Worm (Caenorhabditis elegans) whole organism, L4 larva: Measurements from ENCODE around the gene lron-10.
A peak's percentile ranks its signal among the peaks of the same experiment; 100 is the strongest.

Experiments
- F26F4.8 ChIP-seq: fragments of 200-800 bp; sonication (Bioruptor generic); conservative IDR thresholded peaks from 2 replicates; pipeline ENCODE4 v1.3.6; 2022; ENCODE audit warnings: missing genetic modification characterization, missing compliant biosample characterization
- R02D3.7 ChIP-seq: fragments of 150-350 bp; sonication (generic microtip); optimal IDR thresholded peaks from 3 replicates; lab custom pipeline; 2014; ENCODE audit warnings: missing biosample characterization, missing genetic modification characterization
- Y5F2A.4 ChIP-seq: fragments of 200-800 bp; sonication (Bioruptor generic); optimal IDR thresholded peaks from 2 replicates; lab custom pipeline; 2018; ENCODE audit warnings: mild to moderate bottlenecking, missing genetic modification characterization, missing compliant biosample characterization
- ama-1 ChIP-seq: fragments of 150-350 bp; optimal IDR thresholded peaks from 2 replicates; lab custom pipeline; 2014; ENCODE audit warnings: inconsistent platforms, mixed read lengths
- arid-1 ChIP-seq: fragments of 200-800 bp; sonication (Bioruptor generic); conservative IDR thresholded peaks from 2 replicates; pipeline ENCODE4 v1.3.6; 2022; ENCODE audit warnings: missing genetic modification reagents, missing genetic modification characterization, missing compliant biosample characterization
- attf-4 ChIP-seq: sonication (generic microtip); optimal IDR thresholded peaks from 3 replicates; lab custom pipeline; 2017; ENCODE audit warnings: missing biosample characterization, missing genetic modification characterization
- ceh-20 ChIP-seq: fragments of 200-800 bp; sonication (Bioruptor generic); IDR thresholded peaks from 2 replicates; pipeline ENCODE4 v1.3.6; 2022; ENCODE audit warnings: missing genetic modification reagents, missing genetic modification characterization, missing compliant biosample characterization
- ceh-32 ChIP-seq: sonication (generic microtip); optimal IDR thresholded peaks from 2 replicates; lab custom pipeline; 2016; ENCODE audit warnings: mild to moderate bottlenecking, missing genetic modification characterization, missing compliant biosample characterization; ENCODE audit not compliant: poor library complexity
- ceh-44 ChIP-seq: fragments of 200-800 bp; sonication (Bioruptor generic); IDR thresholded peaks from 2 replicates; pipeline ENCODE4 v1.3.6; 2022; ENCODE audit warnings: missing genetic modification reagents, missing genetic modification characterization, missing compliant biosample characterization
- ceh-62 ChIP-seq: sonication (generic microtip); optimal IDR thresholded peaks from 2 replicates; lab custom pipeline; 2017; ENCODE audit warnings: missing biosample characterization, missing genetic modification characterization
- ceh-82 ChIP-seq: sonication (generic microtip); optimal IDR thresholded peaks from 2 replicates; lab custom pipeline; 2017; ENCODE audit warnings: missing biosample characterization, missing genetic modification characterization
- ces-1 ChIP-seq: fragments of 150-350 bp; sonication (generic microtip); optimal IDR thresholded peaks from 4 replicates; lab custom pipeline; 2014; ENCODE audit warnings: missing biosample characterization, missing genetic modification reagents, missing genetic modification characterization
- daf-12 ChIP-seq: fragments of 150-350 bp; optimal IDR thresholded peaks from 2 replicates; lab custom pipeline; 2014; ENCODE audit warnings: missing biosample characterization, missing genetic modification reagents, missing genetic modification characterization
- daf-16 ChIP-seq, 3 experiments: sonication (generic microtip); optimal IDR thresholded peaks; 2 replicates each; lab custom pipeline; 2016 to 2017; ENCODE audit warnings: missing genetic modification characterization in 3 of 3, missing genetic modification reagents in 3 of 3, mild to moderate bottlenecking in 2 of 3, missing compliant biosample characterization in 2 of 3, missing biosample characterization in 1 of 3, moderate library complexity in 1 of 3
- daf-19 ChIP-seq: fragments of 200-800 bp; sonication (Bioruptor generic); conservative IDR thresholded peaks from 2 replicates; pipeline ENCODE4 v1.3.6; 2022; ENCODE audit warnings: missing genetic modification characterization, missing compliant biosample characterization
- duxl-1 ChIP-seq: sonication (generic microtip); optimal IDR thresholded peaks from 2 replicates; lab custom pipeline; 2016; ENCODE audit warnings: mild to moderate bottlenecking, missing genetic modification characterization, moderate library complexity, missing compliant biosample characterization; ENCODE audit not compliant: poor library complexity
- egl-43 ChIP-seq: fragments of 200-800 bp; sonication (Bioruptor generic); IDR thresholded peaks from 2 replicates; pipeline ENCODE4 v1.3.6; 2022; ENCODE audit warnings: missing genetic modification reagents, missing genetic modification characterization, missing compliant biosample characterization
- fkh-10 ChIP-seq: fragments of 150-350 bp; optimal IDR thresholded peaks from 2 replicates; lab custom pipeline; 2014; ENCODE audit warnings: missing biosample characterization, missing genetic modification reagents, missing genetic modification characterization
- fos-1 ChIP-seq: fragments of 150-350 bp; optimal IDR thresholded peaks from 2 replicates; lab custom pipeline; 2014; ENCODE audit warnings: missing biosample characterization, missing genetic modification characterization
- gei-8 ChIP-seq: fragments of 200-800 bp; sonication (Bioruptor generic); optimal IDR thresholded peaks from 2 replicates; lab custom pipeline; 2018; ENCODE audit warnings: mild to moderate bottlenecking, missing genetic modification characterization, missing compliant biosample characterization
- hif-1 ChIP-seq, 2 experiments: sonication (generic microtip); optimal IDR thresholded peaks; 2 replicates each; lab custom pipeline; 2016 to 2017; ENCODE audit warnings: missing compliant biosample characterization in 2 of 2, missing genetic modification characterization in 2 of 2, missing genetic modification reagents in 2 of 2, missing genotype in 2 of 2, mild to moderate bottlenecking in 1 of 2
- hlh-11 ChIP-seq: fragments of 200-800 bp; sonication (Bioruptor generic); optimal IDR thresholded peaks from 2 replicates; lab custom pipeline; 2018; ENCODE audit warnings: mild to moderate bottlenecking, missing genetic modification characterization, missing compliant biosample characterization
- hlh-30 ChIP-seq: sonication (generic microtip); optimal IDR thresholded peaks from 2 replicates; lab custom pipeline; 2017; ENCODE audit warnings: antibody characterized with exemption, mild to moderate bottlenecking, missing genetic modification characterization, missing compliant biosample characterization; ENCODE audit not compliant: insufficient read depth
- hmg-1.1 ChIP-seq: fragments of 200-800 bp; sonication (Bioruptor generic); IDR thresholded peaks from 2 replicates; pipeline ENCODE4 v1.3.6; 2022; ENCODE audit warnings: missing genetic modification reagents, missing genetic modification characterization, missing compliant biosample characterization
- jun-1 ChIP-seq: fragments of 150-350 bp; optimal IDR thresholded peaks from 2 replicates; lab custom pipeline; 2014; ENCODE audit warnings: missing biosample characterization, missing genetic modification reagents, missing genetic modification characterization
- lim-7 ChIP-seq: fragments of 200-800 bp; sonication (Bioruptor generic); IDR thresholded peaks from 2 replicates; pipeline ENCODE4 v1.3.6; 2022; ENCODE audit warnings: missing genetic modification characterization, missing compliant biosample characterization
- lin-1 ChIP-seq: fragments of 200-800 bp; sonication (Bioruptor generic); IDR thresholded peaks from 2 replicates; pipeline ENCODE4 v1.3.6; 2022; ENCODE audit warnings: missing genetic modification reagents, missing genetic modification characterization, missing compliant biosample characterization
- lin-15B ChIP-seq: fragments of 150-350 bp; sonication (generic microtip); optimal IDR thresholded peaks from 3 replicates; lab custom pipeline; 2014; ENCODE audit warnings: missing biosample characterization, missing genetic modification characterization
- lin-29 ChIP-seq: fragments of 200-800 bp; sonication (Bioruptor generic); IDR thresholded peaks from 2 replicates; pipeline ENCODE4 v1.3.6; 2022; ENCODE audit warnings: missing genetic modification reagents, missing genetic modification characterization, missing compliant biosample characterization
- lin-38 ChIP-seq: fragments of 200-800 bp; sonication (Bioruptor generic); IDR thresholded peaks from 2 replicates; pipeline ENCODE4 v1.3.6; 2022; ENCODE audit warnings: missing genetic modification reagents, missing genetic modification characterization, missing compliant biosample characterization
- madf-9 ChIP-seq: fragments of 200-800 bp; sonication (Bioruptor generic); conservative IDR thresholded peaks from 2 replicates; pipeline ENCODE4 v1.3.6; 2022; ENCODE audit warnings: missing genetic modification reagents, missing genetic modification characterization, missing compliant biosample characterization
- mes-2 ChIP-seq: sonication (generic microtip); optimal IDR thresholded peaks from 2 replicates; lab custom pipeline; 2016; ENCODE audit warnings: missing genotype, mild to moderate bottlenecking, missing genetic modification characterization, missing compliant biosample characterization; ENCODE audit not compliant: poor library complexity, severe bottlenecking
- mxl-3 ChIP-seq: fragments of 200-800 bp; sonication (Bioruptor generic); optimal IDR thresholded peaks from 2 replicates; lab custom pipeline; 2018; ENCODE audit warnings: mild to moderate bottlenecking, missing genetic modification characterization, missing compliant biosample characterization
- nhr-10 ChIP-seq: fragments of 150-350 bp; optimal IDR thresholded peaks from 2 replicates; lab custom pipeline; 2014; ENCODE audit warnings: missing biosample characterization, missing genetic modification characterization
- nhr-25 ChIP-seq: sonication (generic microtip); optimal IDR thresholded peaks from 2 replicates; lab custom pipeline; 2017; ENCODE audit warnings: missing genetic modification characterization, mild to moderate bottlenecking, missing compliant biosample characterization, antibody characterized with exemption, moderate library complexity, borderline replicate concordance; ENCODE audit not compliant: insufficient read depth
- nhr-48 ChIP-seq: sonication (generic microtip); optimal IDR thresholded peaks from 2 replicates; lab custom pipeline; 2016; ENCODE audit warnings: mild to moderate bottlenecking, missing genetic modification characterization, missing compliant biosample characterization
- nhr-76 ChIP-seq: fragments of 150-350 bp; optimal IDR thresholded peaks from 2 replicates; lab custom pipeline; 2014; ENCODE audit warnings: missing biosample characterization, missing genetic modification characterization
- nhr-77 ChIP-seq: fragments of 150-350 bp; optimal IDR thresholded peaks from 2 replicates; lab custom pipeline; 2014; ENCODE audit warnings: missing biosample characterization, missing genetic modification characterization
- php-3 ChIP-seq: fragments of 200-800 bp; sonication (Bioruptor generic); IDR thresholded peaks from 2 replicates; pipeline ENCODE4 v1.3.6; 2022; ENCODE audit warnings: missing genetic modification reagents, missing genetic modification characterization, missing compliant biosample characterization
- rbr-2 ChIP-seq: sonication (generic microtip); optimal IDR thresholded peaks from 2 replicates; lab custom pipeline; 2016; ENCODE audit warnings: missing genotype, missing genetic modification characterization, missing compliant biosample characterization
- saeg-2 ChIP-seq: fragments of 200-800 bp; sonication (Bioruptor generic); IDR thresholded peaks from 2 replicates; pipeline ENCODE4 v1.3.6; 2022; ENCODE audit warnings: missing genetic modification reagents, missing genetic modification characterization, missing compliant biosample characterization
- set-16 ChIP-seq: fragments of 200-800 bp; sonication (Bioruptor generic); IDR thresholded peaks from 2 replicates; pipeline ENCODE4 v1.3.6; 2022; ENCODE audit warnings: missing genetic modification reagents, missing genetic modification characterization, missing compliant biosample characterization
- snpc-1.2 ChIP-seq: fragments of 200-800 bp; sonication (Bioruptor generic); IDR thresholded peaks from 2 replicates; pipeline ENCODE4 v1.3.6; 2022; ENCODE audit warnings: missing genetic modification reagents, missing genetic modification characterization, missing compliant biosample characterization
- spr-1 ChIP-seq: sonication (generic microtip); optimal IDR thresholded peaks from 2 replicates; lab custom pipeline; 2016; ENCODE audit warnings: mild to moderate bottlenecking, missing genetic modification characterization, missing compliant biosample characterization
- spr-3 ChIP-seq: fragments of 200-800 bp; sonication (Bioruptor generic); optimal IDR thresholded peaks from 2 replicates; lab custom pipeline; 2018; ENCODE audit warnings: mild to moderate bottlenecking, missing genetic modification characterization, missing compliant biosample characterization
- vab-7 ChIP-seq: fragments of 200-800 bp; sonication (Bioruptor generic); IDR thresholded peaks from 2 replicates; pipeline ENCODE4 v1.3.6; 2022; ENCODE audit warnings: missing genetic modification reagents, missing genetic modification characterization, missing compliant biosample characterization
- zfp-2 ChIP-seq: sonication (generic microtip); optimal IDR thresholded peaks from 2 replicates; lab custom pipeline; 2016; ENCODE audit warnings: mild to moderate bottlenecking, missing genetic modification characterization, missing compliant biosample characterization
- zfp-3 ChIP-seq: fragments of 200-800 bp; sonication (Bioruptor generic); conservative IDR thresholded peaks from 2 replicates; pipeline ENCODE4 v1.3.6; 2022; ENCODE audit warnings: missing genetic modification reagents, missing genetic modification characterization, missing compliant biosample characterization
- ztf-11 ChIP-seq: fragments of 150-350 bp; optimal IDR thresholded peaks from 2 replicates; lab custom pipeline; 2014; ENCODE audit warnings: missing biosample characterization, missing genetic modification characterization

Gene lron-10

ce11 chrIII:10621208-10621607 lies at the start of gene lron-10, which contains the start of gene hpr-9:
Gene lron-10 (minus strand): TSS chrIII:10621369.
Gene hpr-9 (plus strand): TSS chrIII:10621551.
- TF ChIP-seq Y5F2A.4 (no peak), zfp-2 (tag; lab: Kevin White, UChicago) (no peak), set-16 (no peak), ceh-44 (peak; percentile 25; the same call in 1 of the 2 replicates), F26F4.8 (GFP tag; lab: Robert Waterston, UW) (no peak), jun-1 (tag; lab: Kevin White, UChicago) (no peak), gei-8 (GFP tag; lab: Kevin White, UChicago) (no peak), vab-7 (GFP tag; lab: Robert Waterston, UW) (no peak), ama-1 (lab: Kevin White, UChicago) (peak; percentile 3), mes-2 (tag; lab: Kevin White, UChicago) (peak; percentile 99), ceh-62 (tag; lab: Kevin White, UChicago) (no peak), ceh-20 (peak; percentile 74), attf-4 (tag; lab: Kevin White, UChicago) (no peak), R02D3.7 (tag; lab: Kevin White, UChicago) (no peak), lin-38 (GFP tag; lab: Robert Waterston, UW) (peak; percentile 76), nhr-76 (tag; lab: Kevin White, UChicago) (no peak), duxl-1 (tag; lab: Kevin White, UChicago) (peak; percentile 86), fkh-10 (GFP tag; lab: Kevin White, UChicago) (no peak), madf-9 (GFP tag; lab: Robert Waterston, UW) (peak; percentile 83; the same call in 1 of the 2 replicates), daf-16 (GFP tag; optimal IDR thresholded peaks at IDR 0.05; lab: Kevin White, UChicago) (no peak), daf-16 (tag; optimal IDR thresholded peaks at IDR 0.05; lab: Kevin White, UChicago) (peak; percentile 61), lin-29 (peak; percentile 62; the same call in 1 of the 2 replicates), nhr-77 (peak; percentile 23), nhr-25 (tag; lab: Kevin White, UChicago) (no peak), rbr-2 (peak; percentile 61), mxl-3 (GFP tag; lab: Kevin White, UChicago) (peak; percentile 62), saeg-2 (GFP tag; lab: Robert Waterston, UW) (no peak), fos-1 (tag; lab: Kevin White, UChicago) (no peak), ceh-32 (tag; lab: Kevin White, UChicago) (no peak), lin-1 (GFP tag; lab: Robert Waterston, UW) (peak; percentile 9; the same call in 1 of the 2 replicates), nhr-10 (tag; lab: Kevin White, UChicago) (no peak), nhr-48 (tag; lab: Kevin White, UChicago) (peak; percentile 58), egl-43 (no peak), zfp-3 (GFP tag; lab: Robert Waterston, UW) (0 out of 2 replicates have a peak, but pooled peaks have one; percentile 43), ztf-11 (tag; lab: Kevin White, UChicago) (no peak), hif-1 (tag; optimal IDR thresholded peaks at IDR 0.05; lab: Kevin White, UChicago) (peak in 1 of 2 experiments; percentile 94), lin-15B (tag; lab: Kevin White, UChicago) (no peak), spr-3 (GFP tag; lab: Kevin White, UChicago) (no peak), daf-19 (GFP tag; lab: Robert Waterston, UW) (no peak), spr-1 (peak; percentile 52), hmg-1.1 (GFP tag; lab: Robert Waterston, UW) (peak; percentile 40), daf-12 (no peak), ces-1 (GFP tag; lab: Kevin White, UChicago) (no peak), arid-1 (GFP tag; lab: Robert Waterston, UW) (0 out of 2 replicates have a peak, but pooled peaks have one; percentile 34), lim-7 (GFP tag; lab: Robert Waterston, UW) (no peak), hlh-11 (tag; lab: Kevin White, UChicago) (peak; percentile 86), ceh-82 (tag; lab: Kevin White, UChicago) (no peak), hlh-30 (tag; lab: Kevin White, UChicago) (peak; percentile 92), snpc-1.2 (GFP tag; lab: Robert Waterston, UW) (no peak), php-3 (GFP tag; lab: Robert Waterston, UW) (0 out of 2 replicates have a peak, but pooled peaks have one; percentile 30)
